Fruit fly (Drosophila melanogaster): ENCODE data around the gene CG5399.

The CG5399 gene

dm6 chr3R:15688441-15688840 lies 6.6 kb upstream of the CG5399 start:
- TF ChIP-seq Sin3A (optimal IDR thresholded peaks at IDR 0.05) = no peak
- no peak for TF ChIP-seq ttk (optimal IDR thresholded peaks at IDR 0.05)
- TF ChIP-seq insv (optimal IDR thresholded peaks at IDR 0.05) = no peak
- TF ChIP-seq Myc (optimal IDR thresholded peaks at IDR 0.05) = no peak
- no peak for TF ChIP-seq h (optimal IDR thresholded peaks at IDR 0.05)
- no peak for TF ChIP-seq psq (optimal IDR thresholded peaks at IDR 0.05)

dm6 chr3R:15692786-15693185 lies 2.3 kb upstream of the CG5399 start, which contains the start of gene CG31446:
TSS of gene CG31446 (plus strand) at chr3R:15693086.
- TF ChIP-seq insv (optimal IDR thresholded peaks at IDR 0.05) (no peak), h (optimal IDR thresholded peaks at IDR 0.05) (no peak), ttk (optimal IDR thresholded peaks at IDR 0.05) (no peak), psq (optimal IDR thresholded peaks at IDR 0.05) (no peak), Sin3A (optimal IDR thresholded peaks at IDR 0.05) (no peak), Myc (optimal IDR thresholded peaks at IDR 0.05) (no peak)

dm6 chr3R:15694332-15694731 lies 709 bp upstream of the CG5399 start:
- TF ChIP-seq ttk (optimal IDR thresholded peaks at IDR 0.05) = no peak
- TF ChIP-seq Myc (optimal IDR thresholded peaks at IDR 0.05) = no peak
- TF ChIP-seq Sin3A (optimal IDR thresholded peaks at IDR 0.05) = no peak
- no peak for TF ChIP-seq psq (optimal IDR thresholded peaks at IDR 0.05)
- TF ChIP-seq insv (optimal IDR thresholded peaks at IDR 0.05) = no peak
- no peak for TF ChIP-seq h (optimal IDR thresholded peaks at IDR 0.05)

- TF ChIP-seq insv (optimal IDR thresholded peaks at IDR 0.05) = no peak
- no peak for TF ChIP-seq Sin3A (optimal IDR thresholded peaks at IDR 0.05)
- TF ChIP-seq psq (optimal IDR thresholded peaks at IDR 0.05) = no peak
- no peak for TF ChIP-seq ttk (optimal IDR thresholded peaks at IDR 0.05)
- no peak for TF ChIP-seq h (optimal IDR thresholded peaks at IDR 0.05)
- no peak for TF ChIP-seq Myc (optimal IDR thresholded peaks at IDR 0.05)
Observed at dm6 chr3R:15696461-15697044, 1.5 kb downstream of the CG5399 start.

- TF ChIP-seq h (optimal IDR thresholded peaks at IDR 0.05) = no peak
- no peak for TF ChIP-seq ttk (optimal IDR thresholded peaks at IDR 0.05)
- TF ChIP-seq Sin3A (optimal IDR thresholded peaks at IDR 0.05) = no peak
- TF ChIP-seq Myc (optimal IDR thresholded peaks at IDR 0.05) = no peak
- TF ChIP-seq psq (optimal IDR thresholded peaks at IDR 0.05) = no peak
- TF ChIP-seq insv (optimal IDR thresholded peaks at IDR 0.05) = no peak
Observed at dm6 chr3R:15700801-15701200, 5.8 kb downstream of the CG5399 start.

- TF ChIP-seq insv (optimal IDR thresholded peaks at IDR 0.05) (no peak), Myc (optimal IDR thresholded peaks at IDR 0.05) (no peak), Sin3A (optimal IDR thresholded peaks at IDR 0.05) (no peak), psq (optimal IDR thresholded peaks at IDR 0.05) (no peak), h (optimal IDR thresholded peaks at IDR 0.05) (no peak), ttk (optimal IDR thresholded peaks at IDR 0.05) (no peak)
Observed at dm6 chr3R:15704376-15704775, 9.3 kb downstream of the CG5399 start, which contains the start of gene CG5404. TSS of gene CG5404 (plus strand) at chr3R:15704676.

dm6 chr3R:15716485-15716884 lies 21.4 kb downstream of the CG5399 start, which contains the start of gene CG31294:
TSS of gene CG31294 (minus strand) at chr3R:15716585.
- TF ChIP-seq Myc (optimal IDR thresholded peaks at IDR 0.05) (no peak), psq (optimal IDR thresholded peaks at IDR 0.05) (no peak)

dm6 chr3R:15730629-15731028 lies 35.6 kb downstream of the CG5399 start:
- TF ChIP-seq h (optimal IDR thresholded peaks at IDR 0.05) (no peak), Myc (optimal IDR thresholded peaks at IDR 0.05) (no peak), insv (optimal IDR thresholded peaks at IDR 0.05) (no peak), Sin3A (optimal IDR thresholded peaks at IDR 0.05) (no peak), ttk (optimal IDR thresholded peaks at IDR 0.05) (no peak), psq (optimal IDR thresholded peaks at IDR 0.05) (no peak)

dm6 chr3R:15731446-15731845 lies 36.4 kb downstream of the CG5399 start, which contains the start of gene CG34274:
TSS of gene CG34274 (plus strand) at chr3R:15731746.
- TF ChIP-seq ttk (optimal IDR thresholded peaks at IDR 0.05) (no peak), psq (optimal IDR thresholded peaks at IDR 0.05) (no peak), insv (optimal IDR thresholded peaks at IDR 0.05) (no peak), Sin3A (optimal IDR thresholded peaks at IDR 0.05) (no peak), Myc (optimal IDR thresholded peaks at IDR 0.05) (no peak)

- no peak for TF ChIP-seq Myc (optimal IDR thresholded peaks at IDR 0.05)
- no peak for TF ChIP-seq h (optimal IDR thresholded peaks at IDR 0.05)
- no peak for TF ChIP-seq ttk (optimal IDR thresholded peaks at IDR 0.05)
- TF ChIP-seq Sin3A (optimal IDR thresholded peaks at IDR 0.05) = no peak
- TF ChIP-seq psq (optimal IDR thresholded peaks at IDR 0.05) = no peak
- no peak for TF ChIP-seq insv (optimal IDR thresholded peaks at IDR 0.05)
Observed at dm6 chr3R:15744354-15744753, 49.3 kb downstream of the CG5399 start, which contains the start of gene CG4520. TSS of gene CG4520 (plus strand) at chr3R:15744654.
